Worm (Caenorhabditis elegans) whole organism, young adult: ENCODE measurements around the gene Y7A5A.8.
A peak's percentile ranks its signal among the peaks of the same experiment; 100 is the strongest.

Experiments used
- B0035.1 ChIP-seq: sonication (generic microtip); optimal IDR thresholded peaks from 2 replicates; lab custom pipeline; 2016; ENCODE audit warnings: missing genetic modification characterization, mild to moderate bottlenecking, missing compliant biosample characterization, missing genotype, missing genetic modification reagents
- B0261.1 ChIP-seq: sonication (generic microtip); optimal IDR thresholded peaks from 2 replicates; lab custom pipeline; 2016; ENCODE audit warnings: mild to moderate bottlenecking, missing genetic modification characterization, moderate library complexity, missing compliant biosample characterization
- F22D6.2 ChIP-seq: sonication (generic microtip); optimal IDR thresholded peaks from 2 replicates; lab custom pipeline; 2016; ENCODE audit warnings: mild to moderate bottlenecking, missing genetic modification characterization, missing compliant biosample characterization
- F23B12.7 ChIP-seq: sonication (generic microtip); optimal IDR thresholded peaks from 2 replicates; lab custom pipeline; 2017; ENCODE audit warnings: missing genetic modification characterization, mild to moderate bottlenecking, missing compliant biosample characterization, antibody characterized with exemption, moderate library complexity; ENCODE audit not compliant: insufficient read depth
- F39B2.1 ChIP-seq: fragments of 200-800 bp; sonication (Bioruptor generic); IDR thresholded peaks from 2 replicates; pipeline ENCODE4 v1.3.6; 2022; ENCODE audit warnings: missing genetic modification reagents, missing genetic modification characterization, missing compliant biosample characterization
- F49E8.2 ChIP-seq: sonication (generic microtip); optimal IDR thresholded peaks from 3 replicates; lab custom pipeline; 2017; ENCODE audit warnings: missing genetic modification characterization, mild to moderate bottlenecking, missing compliant biosample characterization, antibody characterized with exemption, moderate library complexity; ENCODE audit not compliant: insufficient read depth
- F57C9.4 ChIP-seq: sonication (generic microtip); optimal IDR thresholded peaks from 2 replicates; lab custom pipeline; 2017; ENCODE audit warnings: mild to moderate bottlenecking, missing genetic modification characterization, missing compliant biosample characterization
- Y53G8AR.9 ChIP-seq: fragments of 200-800 bp; sonication (Bioruptor generic); conservative IDR thresholded peaks from 2 replicates; pipeline ENCODE4 v1.3.6; 2022; ENCODE audit warnings: missing genetic modification reagents, missing genetic modification characterization, missing compliant biosample characterization
- Y56A3A.18 ChIP-seq: fragments of 200-800 bp; sonication (Bioruptor generic); IDR thresholded peaks from 2 replicates; pipeline ENCODE4 v1.3.6; 2022; ENCODE audit warnings: missing genetic modification reagents, missing genetic modification characterization, missing compliant biosample characterization
- attf-3 ChIP-seq: fragments of 200-800 bp; sonication (Bioruptor generic); conservative IDR thresholded peaks from 2 replicates; pipeline ENCODE4 v1.3.6; 2022; ENCODE audit warnings: missing genetic modification reagents, missing genetic modification characterization, missing compliant biosample characterization
- attf-5 ChIP-seq: fragments of 200-800 bp; sonication (Bioruptor generic); optimal IDR thresholded peaks from 2 replicates; lab custom pipeline; 2018; ENCODE audit warnings: mild to moderate bottlenecking, missing genetic modification characterization, missing compliant biosample characterization
- cebp-1 ChIP-seq, 2 experiments: fragments of 200-800 bp in 1 of 2; sonication (Bioruptor generic) in 1 of 2; sonication (generic microtip) in 1 of 2; IDR thresholded peaks in 1 of 2; optimal IDR thresholded peaks in 1 of 2; 2 replicates each; pipeline versions ENCODE4 v1.3.6 to Lab custom; 2017 to 2022; ENCODE audit warnings: missing compliant biosample characterization in 2 of 2, missing genetic modification characterization in 2 of 2, mild to moderate bottlenecking in 1 of 2, missing genetic modification reagents in 1 of 2, moderate library complexity in 1 of 2
- ceh-27 ChIP-seq: fragments of 200-800 bp; sonication (Bioruptor generic); optimal IDR thresholded peaks from 2 replicates; lab custom pipeline; 2018; ENCODE audit warnings: mild to moderate bottlenecking, missing genetic modification characterization, moderate library complexity, missing compliant biosample characterization
- efl-1 ChIP-seq: fragments of 150-350 bp; optimal IDR thresholded peaks from 2 replicates; lab custom pipeline; 2014; ENCODE audit warnings: missing biosample characterization, missing genetic modification reagents, missing genetic modification characterization
- egl-44 ChIP-seq: fragments of 200-800 bp; sonication (Bioruptor generic); IDR thresholded peaks from 2 replicates; pipeline ENCODE4 v1.3.6; 2022; ENCODE audit warnings: missing genetic modification reagents, missing genetic modification characterization, missing compliant biosample characterization
- gei-17 ChIP-seq: fragments of 200-800 bp; sonication (Bioruptor generic); optimal IDR thresholded peaks from 2 replicates; lab custom pipeline; 2018; ENCODE audit warnings: mild to moderate bottlenecking, missing genetic modification characterization, missing compliant biosample characterization
- hmg-1.2 ChIP-seq: fragments of 200-800 bp; sonication (Bioruptor generic); IDR thresholded peaks from 2 replicates; pipeline ENCODE4 v1.3.6; 2022; ENCODE audit warnings: missing genetic modification reagents, missing genetic modification characterization, missing compliant biosample characterization
- hmg-20 ChIP-seq: fragments of 200-800 bp; sonication (Bioruptor generic); IDR thresholded peaks from 2 replicates; pipeline ENCODE4 v1.3.6; 2022; ENCODE audit warnings: missing genetic modification reagents, missing genetic modification characterization, missing compliant biosample characterization
- hsf-1 ChIP-seq: fragments of 200-800 bp; sonication (Bioruptor generic); IDR thresholded peaks from 2 replicates; pipeline ENCODE4 v1.3.6; 2022; ENCODE audit warnings: missing genetic modification reagents, missing genetic modification characterization, missing compliant biosample characterization
- lin-40 ChIP-seq: sonication (generic microtip); optimal IDR thresholded peaks from 2 replicates; lab custom pipeline; 2016; ENCODE audit warnings: missing genetic modification characterization, mild to moderate bottlenecking, missing compliant biosample characterization, missing genotype, missing genetic modification reagents
- lsy-27 ChIP-seq: sonication (generic microtip); optimal IDR thresholded peaks from 2 replicates; lab custom pipeline; 2017; ENCODE audit warnings: missing genetic modification characterization, mild to moderate bottlenecking, missing compliant biosample characterization, antibody characterized with exemption, missing genotype, borderline replicate concordance; ENCODE audit not compliant: insufficient read depth
- madf-10 ChIP-seq: sonication (generic microtip); optimal IDR thresholded peaks from 2 replicates; lab custom pipeline; 2016; ENCODE audit warnings: mild to moderate bottlenecking, missing genetic modification characterization, missing compliant biosample characterization
- madf-3 ChIP-seq: fragments of 200-800 bp; sonication (Bioruptor generic); IDR thresholded peaks from 2 replicates; pipeline ENCODE4 v1.3.6; 2022; ENCODE audit warnings: missing genetic modification reagents, missing genetic modification characterization, missing compliant biosample characterization
- madf-6 ChIP-seq: fragments of 200-800 bp; sonication (Bioruptor generic); IDR thresholded peaks from 2 replicates; pipeline ENCODE4 v1.3.6; 2022; ENCODE audit warnings: missing genetic modification reagents, missing genetic modification characterization, missing compliant biosample characterization
- madf-8 ChIP-seq: fragments of 200-800 bp; sonication (Bioruptor generic); conservative IDR thresholded peaks from 2 replicates; pipeline ENCODE4 v1.3.6; 2022; ENCODE audit warnings: missing genetic modification reagents, missing genetic modification characterization, missing compliant biosample characterization
- mcd-1 ChIP-seq: fragments of 200-800 bp; sonication (Bioruptor generic); IDR thresholded peaks from 2 replicates; pipeline ENCODE4 v1.3.6; 2022; ENCODE audit warnings: missing genetic modification reagents, missing genetic modification characterization, missing compliant biosample characterization
- mel-28 ChIP-seq: sonication (generic microtip); optimal IDR thresholded peaks from 2 replicates; lab custom pipeline; 2016; ENCODE audit warnings: borderline replicate concordance, mild to moderate bottlenecking, missing genetic modification characterization, missing compliant biosample characterization
- mes-4 ChIP-seq: sonication (generic microtip); optimal IDR thresholded peaks from 2 replicates; lab custom pipeline; 2016; ENCODE audit warnings: missing genotype, missing genetic modification characterization, missing compliant biosample characterization
- nhr-120 ChIP-seq: fragments of 200-800 bp; sonication (Bioruptor generic); IDR thresholded peaks from 2 replicates; pipeline ENCODE4 v1.3.6; 2022; ENCODE audit warnings: missing genetic modification characterization, missing compliant biosample characterization
- nhr-179 ChIP-seq: sonication (generic microtip); optimal IDR thresholded peaks from 2 replicates; lab custom pipeline; 2016; ENCODE audit warnings: mild to moderate bottlenecking, missing genetic modification characterization, missing compliant biosample characterization
- nhr-27 ChIP-seq: fragments of 200-800 bp; sonication (Bioruptor generic); optimal IDR thresholded peaks from 2 replicates; lab custom pipeline; 2018; ENCODE audit warnings: mild to moderate bottlenecking, missing genetic modification characterization, moderate library complexity, missing compliant biosample characterization
- pbrm-1 ChIP-seq: fragments of 200-800 bp; sonication (Bioruptor generic); IDR thresholded peaks from 2 replicates; pipeline ENCODE4 v1.3.6; 2022; ENCODE audit warnings: missing genetic modification reagents, missing genetic modification characterization, missing compliant biosample characterization
- sdz-38 ChIP-seq: sonication (generic microtip); optimal IDR thresholded peaks from 2 replicates; lab custom pipeline; 2016; ENCODE audit warnings: missing genotype, missing genetic modification characterization, missing compliant biosample characterization
- snpc-4 ChIP-seq, 5 experiments: fragments of 150-350 bp in 1 of 5; sonication (generic microtip) in 4 of 5; optimal IDR thresholded peaks; 2 replicates each; lab custom pipeline; 2014 to 2018; ENCODE audit warnings: missing genetic modification characterization in 5 of 5, missing biosample characterization in 3 of 5, antibody characterized with exemption in 2 of 5, mild to moderate bottlenecking in 2 of 5, missing compliant biosample characterization in 2 of 5, missing genotype in 2 of 5, moderate library complexity in 2 of 5, missing genetic modification reagents in 1 of 5
- sptf-2 ChIP-seq: fragments of 200-800 bp; sonication (Bioruptor generic); optimal IDR thresholded peaks from 2 replicates; lab custom pipeline; 2018; ENCODE audit warnings: mild to moderate bottlenecking, missing genetic modification characterization, missing compliant biosample characterization
- unc-62 ChIP-seq: fragments of 150-350 bp; optimal IDR thresholded peaks from 2 replicates; lab custom pipeline; 2014; ENCODE audit warnings: missing biosample characterization, missing genetic modification reagents, missing genetic modification characterization
- xnd-1 ChIP-seq: sonication (generic microtip); optimal IDR thresholded peaks from 2 replicates; lab custom pipeline; 2016; ENCODE audit warnings: missing genotype, missing genetic modification reagents, missing genetic modification characterization, missing compliant biosample characterization
- ztf-18 ChIP-seq: sonication (generic microtip); optimal IDR thresholded peaks from 2 replicates; lab custom pipeline; 2016; ENCODE audit warnings: missing genotype, mild to moderate bottlenecking, missing genetic modification characterization, missing compliant biosample characterization
- ztf-22 ChIP-seq: fragments of 200-800 bp; sonication (Bioruptor generic); optimal IDR thresholded peaks from 2 replicates; lab custom pipeline; 2018; ENCODE audit warnings: mild to moderate bottlenecking, missing genetic modification characterization, moderate library complexity, missing compliant biosample characterization
- ztf-25 ChIP-seq: fragments of 200-800 bp; sonication (Bioruptor generic); IDR thresholded peaks from 2 replicates; pipeline ENCODE4 v1.3.6; 2022; ENCODE audit warnings: missing genetic modification reagents, missing genetic modification characterization, missing compliant biosample characterization
- ztf-6 ChIP-seq: fragments of 200-800 bp; sonication (Bioruptor generic); IDR thresholded peaks from 2 replicates; pipeline ENCODE4 v1.3.6; 2022; ENCODE audit warnings: missing genetic modification reagents, missing genetic modification characterization, missing compliant biosample characterization

Gene Y7A5A.8

ce11 chrX:15856853-15857252 is 34.6 kb downstream of the Y7A5A.8 start, which contains the start of gene F53H4.2:
Gene F53H4.2 (plus strand): TSS chrX:15857153.
- TF ChIP-seq F39B2.1 (GFP tag; lab: Robert Waterston, UW) (no peak), madf-10 (tag; lab: Kevin White, UChicago) (no peak), cebp-1 (GFP tag; IDR thresholded peaks at IDR 0.05; lab: Robert Waterston, UW) (no peak), cebp-1 (tag; optimal IDR thresholded peaks at IDR 0.05; lab: Kevin White, UChicago) (no peak), ztf-25 (GFP tag; lab: Robert Waterston, UW) (no peak), gei-17 (GFP tag; lab: Kevin White, UChicago) (no peak), B0261.1 (no peak), ceh-27 (GFP tag; lab: Kevin White, UChicago) (no peak), ztf-22 (GFP tag; lab: Kevin White, UChicago) (no peak), madf-6 (GFP tag; lab: Robert Waterston, UW) (no peak), hsf-1 (GFP tag; lab: Robert Waterston, UW) (no peak), egl-44 (GFP tag; lab: Robert Waterston, UW) (no peak), madf-8 (no peak), F57C9.4 (tag; lab: Kevin White, UChicago) (no peak), F22D6.2 (no peak), mes-4 (tag; lab: Kevin White, UChicago) (no peak), efl-1 (GFP tag; lab: Kevin White, UChicago) (no peak), B0035.1 (tag; lab: Kevin White, UChicago) (no peak), F23B12.7 (tag; lab: Kevin White, UChicago) (no peak), xnd-1 (tag; lab: Kevin White, UChicago) (no peak)
- TF ChIP-seq, all 124 proteins: peak for 0

DNA sequence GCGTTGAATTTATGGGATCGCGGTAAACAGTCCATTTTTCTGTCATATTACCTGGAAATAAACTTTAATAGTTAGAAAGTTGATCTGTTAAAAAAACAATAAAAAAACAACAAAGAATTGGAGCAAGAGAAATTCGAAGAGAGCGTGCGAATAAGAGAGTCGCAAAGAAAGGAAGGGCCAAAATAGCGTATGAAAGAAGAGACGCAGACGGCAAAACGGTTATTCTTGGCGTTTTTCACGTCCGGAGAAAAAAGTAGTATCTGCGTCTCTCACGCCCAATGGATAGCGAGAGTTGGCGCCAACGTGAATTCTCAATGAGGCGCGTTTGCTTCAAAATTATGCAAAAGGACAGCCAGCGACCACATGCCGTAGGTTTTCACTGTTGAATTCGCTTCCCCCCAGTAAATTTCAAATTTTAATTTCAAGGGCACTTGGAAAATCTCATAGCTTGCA is 38.3 kb downstream of the Y7A5A.8 start, which contains the start of gene F53H4.6:
F53H4.6 (minus strand) TSS at position 51 of the 453 bp plus-strand sequence.
- 0 out of 2 replicates have a peak, but pooled peaks have one; percentile 10 for TF ChIP-seq pbrm-1 (GFP tag; lab: Robert Waterston, UW)
- TF ChIP-seq ztf-6 (GFP tag; lab: Robert Waterston, UW), result no peak
- TF ChIP-seq ztf-18 (tag; lab: Kevin White, UChicago), result peak; percentile 21
- peak; percentile 54; the same call in 1 of the 2 replicates for TF ChIP-seq attf-3 (GFP tag; lab: Robert Waterston, UW)
- TF ChIP-seq hmg-1.2, result peak; percentile 90
- TF ChIP-seq attf-5 (GFP tag; lab: Kevin White, UChicago), result peak; percentile 23
- TF ChIP-seq unc-62 (GFP tag; lab: Kevin White, UChicago), result no peak
- TF ChIP-seq lin-40 (tag; lab: Kevin White, UChicago), result peak; percentile 28
- peak; percentile 87 for TF ChIP-seq mcd-1 (GFP tag; lab: Robert Waterston, UW)

- TF ChIP-seq pbrm-1 (GFP tag; lab: Robert Waterston, UW) (no peak), Y56A3A.18 (GFP tag; lab: Robert Waterston, UW) (no peak), hmg-20 (no peak), sdz-38 (tag; lab: Kevin White, UChicago) (no peak), nhr-27 (no peak), snpc-4 (GFP tag; optimal IDR thresholded peaks at IDR 0.05; lab: Kevin White, UChicago) (no peak), snpc-4 (tag; optimal IDR thresholded peaks at IDR 0.05; lab: Kevin White, UChicago) (peak in 3 of 4 experiments; percentile 35 to 48 (median 40)), F49E8.2 (tag; lab: Kevin White, UChicago) (no peak), ztf-6 (GFP tag; lab: Robert Waterston, UW) (no peak), efl-1 (GFP tag; lab: Kevin White, UChicago) (no peak), mel-28 (tag; lab: Kevin White, UChicago) (no peak), nhr-179 (no peak), Y53G8AR.9 (GFP tag; lab: Robert Waterston, UW) (no peak), cebp-1 (GFP tag; IDR thresholded peaks at IDR 0.05; lab: Robert Waterston, UW) (no peak), cebp-1 (tag; optimal IDR thresholded peaks at IDR 0.05; lab: Kevin White, UChicago) (peak; percentile 58), F39B2.1 (GFP tag; lab: Robert Waterston, UW) (no peak), hsf-1 (GFP tag; lab: Robert Waterston, UW) (no peak), madf-3 (no peak), mes-4 (tag; lab: Kevin White, UChicago) (no peak), lsy-27 (no peak), nhr-120 (GFP tag; lab: Robert Waterston, UW) (no peak), sptf-2 (GFP tag; lab: Kevin White, UChicago) (no peak)
These were observed 43.7 kb downstream of the Y7A5A.8 start, which contains the start of the genes csb-1 and F53H4.4 for ce11 chrX:15865868-15866555. Gene csb-1 (minus strand): TSS chrX:15865918. Gene F53H4.4 (plus strand): TSS chrX:15866387.
